Worm (Caenorhabditis elegans) whole organism, young adult: ENCODE results near the gene F38A1.15.
A peak's percentile ranks its signal among the peaks of the same experiment; 100 is the strongest.

Experiments used
- B0019.2 ChIP-seq: fragments of 200-800 bp; sonication (Bioruptor generic); conservative IDR thresholded peaks from 2 replicates; pipeline ENCODE4 v1.3.6; 2022; ENCODE audit warnings: missing genetic modification reagents, missing genetic modification characterization, missing compliant biosample characterization
- C06A6.2 ChIP-seq: fragments of 200-800 bp; sonication (Bioruptor generic); conservative IDR thresholded peaks from 2 replicates; pipeline ENCODE4 v1.3.6; 2022; ENCODE audit warnings: missing genetic modification characterization, missing compliant biosample characterization
- F10E7.11 ChIP-seq: sonication (generic microtip); optimal IDR thresholded peaks from 2 replicates; lab custom pipeline; 2017; ENCODE audit warnings: mild to moderate bottlenecking, missing genetic modification characterization, moderate library complexity, missing compliant biosample characterization
- F22D6.2 ChIP-seq: sonication (generic microtip); optimal IDR thresholded peaks from 2 replicates; lab custom pipeline; 2016; ENCODE audit warnings: mild to moderate bottlenecking, missing genetic modification characterization, missing compliant biosample characterization
- F23B12.7 ChIP-seq: sonication (generic microtip); optimal IDR thresholded peaks from 2 replicates; lab custom pipeline; 2017; ENCODE audit warnings: missing genetic modification characterization, mild to moderate bottlenecking, missing compliant biosample characterization, antibody characterized with exemption, moderate library complexity; ENCODE audit not compliant: insufficient read depth
- F33H1.4 ChIP-seq: fragments of 200-800 bp; sonication (Bioruptor generic); IDR thresholded peaks from 2 replicates; pipeline ENCODE4 v1.3.6; 2022; ENCODE audit warnings: missing genetic modification reagents, missing genetic modification characterization, missing compliant biosample characterization
- F49E8.2 ChIP-seq: sonication (generic microtip); optimal IDR thresholded peaks from 3 replicates; lab custom pipeline; 2017; ENCODE audit warnings: missing genetic modification characterization, mild to moderate bottlenecking, missing compliant biosample characterization, antibody characterized with exemption, moderate library complexity; ENCODE audit not compliant: insufficient read depth
- K11D2.4 ChIP-seq: fragments of 200-800 bp; sonication (Bioruptor generic); IDR thresholded peaks from 2 replicates; pipeline ENCODE4 v1.3.6; 2022; ENCODE audit warnings: missing genetic modification reagents, missing genetic modification characterization, missing compliant biosample characterization
- T26A5.8 ChIP-seq: sonication (generic microtip); optimal IDR thresholded peaks from 2 replicates; lab custom pipeline; 2016; ENCODE audit warnings: missing genetic modification characterization, missing compliant biosample characterization
- Y56A3A.18 ChIP-seq: fragments of 200-800 bp; sonication (Bioruptor generic); IDR thresholded peaks from 2 replicates; pipeline ENCODE4 v1.3.6; 2022; ENCODE audit warnings: missing genetic modification reagents, missing genetic modification characterization, missing compliant biosample characterization
- Y95B8A.8 ChIP-seq: fragments of 200-800 bp; sonication (Bioruptor generic); IDR thresholded peaks from 2 replicates; pipeline ENCODE4 v1.3.6; 2022; ENCODE audit warnings: missing genetic modification reagents, missing genetic modification characterization, missing compliant biosample characterization
- akir-1 ChIP-seq: fragments of 200-800 bp; sonication (Bioruptor generic); optimal IDR thresholded peaks from 2 replicates; lab custom pipeline; 2018; ENCODE audit warnings: mild to moderate bottlenecking, missing genetic modification characterization, moderate library complexity, missing compliant biosample characterization
- ama-1 ChIP-seq, 3 experiments: fragments of 150-350 bp in 1 of 3; sonication (generic microtip) in 2 of 3; optimal IDR thresholded peaks; 2 replicates each; lab custom pipeline; 2014 to 2018; ENCODE audit warnings: missing biosample characterization in 2 of 3, missing genetic modification characterization in 2 of 3, missing genetic modification reagents in 2 of 3
- attf-5 ChIP-seq: fragments of 200-800 bp; sonication (Bioruptor generic); optimal IDR thresholded peaks from 2 replicates; lab custom pipeline; 2018; ENCODE audit warnings: mild to moderate bottlenecking, missing genetic modification characterization, missing compliant biosample characterization
- ccch-3 ChIP-seq: fragments of 200-800 bp; sonication (Bioruptor generic); optimal IDR thresholded peaks from 2 replicates; lab custom pipeline; 2018; ENCODE audit warnings: mild to moderate bottlenecking, missing genetic modification characterization, missing compliant biosample characterization
- cebp-1 ChIP-seq, 2 experiments: fragments of 200-800 bp in 1 of 2; sonication (Bioruptor generic) in 1 of 2; sonication (generic microtip) in 1 of 2; IDR thresholded peaks in 1 of 2; optimal IDR thresholded peaks in 1 of 2; 2 replicates each; pipeline versions ENCODE4 v1.3.6 to Lab custom; 2017 to 2022; ENCODE audit warnings: missing compliant biosample characterization in 2 of 2, missing genetic modification characterization in 2 of 2, mild to moderate bottlenecking in 1 of 2, missing genetic modification reagents in 1 of 2, moderate library complexity in 1 of 2
- ceh-40 ChIP-seq: fragments of 200-800 bp; sonication (Bioruptor generic); IDR thresholded peaks from 2 replicates; pipeline ENCODE4 v1.3.6; 2022; ENCODE audit warnings: missing genetic modification characterization, missing compliant biosample characterization
- ceh-58 ChIP-seq: fragments of 200-800 bp; sonication (Bioruptor generic); IDR thresholded peaks from 2 replicates; pipeline ENCODE4 v1.3.6; 2022; ENCODE audit warnings: missing genetic modification characterization, missing compliant biosample characterization
- dox-1 ChIP-seq: fragments of 200-800 bp; sonication (Bioruptor generic); IDR thresholded peaks from 2 replicates; pipeline ENCODE4 v1.3.6; 2022; ENCODE audit warnings: missing genetic modification reagents, missing genetic modification characterization, missing compliant biosample characterization
- efl-1 ChIP-seq: fragments of 150-350 bp; optimal IDR thresholded peaks from 2 replicates; lab custom pipeline; 2014; ENCODE audit warnings: missing biosample characterization, missing genetic modification reagents, missing genetic modification characterization
- egrh-3 ChIP-seq: fragments of 200-800 bp; sonication (Bioruptor generic); IDR thresholded peaks from 2 replicates; pipeline ENCODE4 v1.3.6; 2022; ENCODE audit warnings: missing genetic modification reagents, missing genetic modification characterization, missing compliant biosample characterization
- gei-17 ChIP-seq: fragments of 200-800 bp; sonication (Bioruptor generic); optimal IDR thresholded peaks from 2 replicates; lab custom pipeline; 2018; ENCODE audit warnings: mild to moderate bottlenecking, missing genetic modification characterization, missing compliant biosample characterization
- hlh-26 ChIP-seq: fragments of 200-800 bp; sonication (Bioruptor generic); conservative IDR thresholded peaks from 2 replicates; pipeline ENCODE4 v1.3.6; 2022; ENCODE audit warnings: missing genetic modification reagents, missing genetic modification characterization, missing compliant biosample characterization
- hmg-1.2 ChIP-seq: fragments of 200-800 bp; sonication (Bioruptor generic); IDR thresholded peaks from 2 replicates; pipeline ENCODE4 v1.3.6; 2022; ENCODE audit warnings: missing genetic modification reagents, missing genetic modification characterization, missing compliant biosample characterization
- hsf-1 ChIP-seq: fragments of 200-800 bp; sonication (Bioruptor generic); IDR thresholded peaks from 2 replicates; pipeline ENCODE4 v1.3.6; 2022; ENCODE audit warnings: missing genetic modification reagents, missing genetic modification characterization, missing compliant biosample characterization
- lag-1 ChIP-seq: fragments of 200-800 bp; sonication (Bioruptor generic); IDR thresholded peaks from 2 replicates; pipeline ENCODE4 v1.3.6; 2022; ENCODE audit warnings: missing genetic modification reagents, missing genetic modification characterization, missing compliant biosample characterization
- let-607 ChIP-seq, 2 experiments: fragments of 200-800 bp in 1 of 2; sonication (Bioruptor generic) in 1 of 2; sonication (generic microtip) in 1 of 2; optimal IDR thresholded peaks; 2 replicates each; lab custom pipeline; 2016 to 2018; ENCODE audit warnings: mild to moderate bottlenecking in 2 of 2, missing compliant biosample characterization in 2 of 2, missing genetic modification characterization in 2 of 2, moderate library complexity in 2 of 2, missing genotype in 1 of 2
- lin-35 ChIP-seq, 3 experiments: fragments of 150-350 bp in 2 of 3; sonication (generic microtip) in 1 of 3; optimal IDR thresholded peaks; 2 replicates each; lab custom pipeline; 2014 to 2018; ENCODE audit warnings: missing biosample characterization in 3 of 3, missing genetic modification characterization in 3 of 3, missing genetic modification reagents in 3 of 3
- lin-40 ChIP-seq: sonication (generic microtip); optimal IDR thresholded peaks from 2 replicates; lab custom pipeline; 2016; ENCODE audit warnings: missing genetic modification characterization, mild to moderate bottlenecking, missing compliant biosample characterization, missing genotype, missing genetic modification reagents
- madf-6 ChIP-seq: fragments of 200-800 bp; sonication (Bioruptor generic); IDR thresholded peaks from 2 replicates; pipeline ENCODE4 v1.3.6; 2022; ENCODE audit warnings: missing genetic modification reagents, missing genetic modification characterization, missing compliant biosample characterization
- mcd-1 ChIP-seq: fragments of 200-800 bp; sonication (Bioruptor generic); IDR thresholded peaks from 2 replicates; pipeline ENCODE4 v1.3.6; 2022; ENCODE audit warnings: missing genetic modification reagents, missing genetic modification characterization, missing compliant biosample characterization
- nfya-1 ChIP-seq: sonication (generic microtip); optimal IDR thresholded peaks from 2 replicates; lab custom pipeline; 2017; ENCODE audit warnings: antibody characterized with exemption, missing compliant biosample characterization, missing genetic modification characterization, borderline replicate concordance; ENCODE audit not compliant: insufficient read depth
- nhr-120 ChIP-seq: fragments of 200-800 bp; sonication (Bioruptor generic); IDR thresholded peaks from 2 replicates; pipeline ENCODE4 v1.3.6; 2022; ENCODE audit warnings: missing genetic modification characterization, missing compliant biosample characterization
- pbrm-1 ChIP-seq: fragments of 200-800 bp; sonication (Bioruptor generic); IDR thresholded peaks from 2 replicates; pipeline ENCODE4 v1.3.6; 2022; ENCODE audit warnings: missing genetic modification reagents, missing genetic modification characterization, missing compliant biosample characterization
- pha-4 ChIP-seq: fragments of 150-350 bp; sonication (generic microtip); optimal IDR thresholded peaks from 2 replicates; lab custom pipeline; 2014; ENCODE audit warnings: missing biosample characterization, missing genetic modification reagents, missing genetic modification characterization
- rpc-1 ChIP-seq, 2 experiments: fragments of 150-350 bp in 1 of 2; sonication (generic microtip) in 1 of 2; optimal IDR thresholded peaks; 2 replicates each; lab custom pipeline; 2014 to 2018; ENCODE audit warnings: missing biosample characterization in 1 of 2, missing genetic modification characterization in 1 of 2, missing genetic modification reagents in 1 of 2, missing genotype in 1 of 2
- sea-2 ChIP-seq: fragments of 200-800 bp; sonication (Bioruptor generic); IDR thresholded peaks from 2 replicates; pipeline ENCODE4 v1.3.6; 2022; ENCODE audit warnings: missing genetic modification characterization, missing compliant biosample characterization
- snpc-1.1 ChIP-seq: sonication (generic microtip); optimal IDR thresholded peaks from 2 replicates; lab custom pipeline; 2017; ENCODE audit warnings: missing genetic modification characterization, mild to moderate bottlenecking, missing compliant biosample characterization, antibody characterized with exemption, moderate library complexity, missing genotype, missing genetic modification reagents; ENCODE audit not compliant: insufficient read depth
- snpc-4 ChIP-seq, 5 experiments: fragments of 150-350 bp in 1 of 5; sonication (generic microtip) in 4 of 5; optimal IDR thresholded peaks; 2 replicates each; lab custom pipeline; 2014 to 2018; ENCODE audit warnings: missing genetic modification characterization in 5 of 5, missing biosample characterization in 3 of 5, antibody characterized with exemption in 2 of 5, mild to moderate bottlenecking in 2 of 5, missing compliant biosample characterization in 2 of 5, missing genotype in 2 of 5, moderate library complexity in 2 of 5, missing genetic modification reagents in 1 of 5
- tbp1 ChIP-seq: fragments of 200-800 bp; sonication (Bioruptor generic); optimal IDR thresholded peaks from 2 replicates; lab custom pipeline; 2018; ENCODE audit warnings: mild to moderate bottlenecking, missing genetic modification characterization, missing compliant biosample characterization
- unc-62 ChIP-seq: fragments of 150-350 bp; optimal IDR thresholded peaks from 2 replicates; lab custom pipeline; 2014; ENCODE audit warnings: missing biosample characterization, missing genetic modification reagents, missing genetic modification characterization
- zim-3 ChIP-seq: sonication (generic microtip); optimal IDR thresholded peaks from 2 replicates; lab custom pipeline; 2017; ENCODE audit warnings: mild to moderate bottlenecking, missing genetic modification characterization, moderate library complexity, missing compliant biosample characterization
- ztf-26 ChIP-seq: sonication (generic microtip); optimal IDR thresholded peaks from 2 replicates; lab custom pipeline; 2017; ENCODE audit warnings: missing genetic modification characterization, missing compliant biosample characterization
- ztf-28 ChIP-seq: fragments of 200-800 bp; sonication (Bioruptor generic); IDR thresholded peaks from 2 replicates; pipeline ENCODE4 v1.3.6; 2022; ENCODE audit warnings: missing genetic modification reagents, missing genetic modification characterization, missing compliant biosample characterization
- ztf-6 ChIP-seq: fragments of 200-800 bp; sonication (Bioruptor generic); IDR thresholded peaks from 2 replicates; pipeline ENCODE4 v1.3.6; 2022; ENCODE audit warnings: missing genetic modification reagents, missing genetic modification characterization, missing compliant biosample characterization

The F38A1.15 gene

ce11 chrIV:1274583-1274982 lies 31.4 kb upstream of the F38A1.15 start, which contains the start of gene C09E9.1 (continued):
- TF ChIP-seq Y56A3A.18 (GFP tag; lab: Robert Waterston, UW) (no peak), hlh-26 (GFP tag; lab: Robert Waterston, UW) (no peak), ama-1 (optimal IDR thresholded peaks at IDR 0.05; lab: Kevin White, UChicago) (no peak), ama-1 (GFP tag; optimal IDR thresholded peaks at IDR 0.05; lab: Kevin White, UChicago) (no peak), hmg-1.2 (GFP tag; lab: Robert Waterston, UW) (peak; percentile 99), cebp-1 (GFP tag; IDR thresholded peaks at IDR 0.05; lab: Robert Waterston, UW) (peak; percentile 63; the same call in 1 of the 2 replicates), cebp-1 (tag; optimal IDR thresholded peaks at IDR 0.05; lab: Kevin White, UChicago) (peak; percentile 92), pbrm-1 (GFP tag; lab: Robert Waterston, UW) (peak; percentile 53; the same call in 1 of the 2 replicates), nfya-1 (tag; lab: Kevin White, UChicago) (no peak), zim-3 (tag; lab: Kevin White, UChicago) (no peak), rpc-1 (optimal IDR thresholded peaks at IDR 0.05; lab: Kevin White, UChicago) (no peak), rpc-1 (tag; optimal IDR thresholded peaks at IDR 0.05; lab: Kevin White, UChicago) (no peak), F49E8.2 (peak; percentile 37), F10E7.11 (tag; lab: Kevin White, UChicago) (no peak), T26A5.8 (no peak), let-607 (tag; optimal IDR thresholded peaks at IDR 0.05; lab: Kevin White, UChicago) (no peak), ceh-40 (GFP tag; lab: Robert Waterston, UW) (no peak), hsf-1 (GFP tag; lab: Robert Waterston, UW) (no peak), akir-1 (GFP tag; lab: Kevin White, UChicago) (no peak), lag-1 (no peak), mcd-1 (peak; percentile 72), snpc-1.1 (tag; lab: Kevin White, UChicago) (no peak), madf-6 (GFP tag; lab: Robert Waterston, UW) (peak; percentile 67), lin-40 (tag; lab: Kevin White, UChicago) (no peak), ceh-58 (no peak), C06A6.2 (GFP tag; lab: Robert Waterston, UW) (no peak; the same call in 1 of the 2 replicates), K11D2.4 (no peak), pha-4 (tag; lab: Kevin White, UChicago) (peak; percentile 43), B0019.2 (GFP tag; lab: Robert Waterston, UW) (0 out of 2 replicates have a peak, but pooled peaks have one; percentile 24), sea-2 (no peak), tbp1 (GFP tag; lab: Kevin White, UChicago) (no peak), ztf-28 (GFP tag; lab: Robert Waterston, UW) (no peak), lin-35 (GFP tag; optimal IDR thresholded peaks at IDR 0.05; lab: Kevin White, UChicago) (peak in 1 of 3 experiments; percentile 51), nhr-120 (GFP tag; lab: Robert Waterston, UW) (no peak), efl-1 (GFP tag; lab: Kevin White, UChicago) (peak; percentile 52), F33H1.4 (peak; percentile 48), unc-62 (no peak), dox-1 (GFP tag; lab: Robert Waterston, UW) (peak; percentile 80), Y95B8A.8 (no peak), attf-5 (GFP tag; lab: Kevin White, UChicago) (peak; percentile 87), F23B12.7 (tag; lab: Kevin White, UChicago) (peak; percentile 19), egrh-3 (no peak; the same call in 1 of the 2 replicates), F22D6.2 (no peak), snpc-4 (GFP tag; optimal IDR thresholded peaks at IDR 0.05; lab: Kevin White, UChicago) (no peak), snpc-4 (tag; optimal IDR thresholded peaks at IDR 0.05; lab: Kevin White, UChicago) (peak in 3 of 4 experiments; percentile 11 to 44 (median 38)), gei-17 (no peak), ztf-6 (no peak), ccch-3 (GFP tag; lab: Kevin White, UChicago) (no peak), ztf-26 (tag; lab: Kevin White, UChicago) (no peak)
